Worm (Caenorhabditis elegans): ENCODE data around the gene C46C2.7.

DNA sequence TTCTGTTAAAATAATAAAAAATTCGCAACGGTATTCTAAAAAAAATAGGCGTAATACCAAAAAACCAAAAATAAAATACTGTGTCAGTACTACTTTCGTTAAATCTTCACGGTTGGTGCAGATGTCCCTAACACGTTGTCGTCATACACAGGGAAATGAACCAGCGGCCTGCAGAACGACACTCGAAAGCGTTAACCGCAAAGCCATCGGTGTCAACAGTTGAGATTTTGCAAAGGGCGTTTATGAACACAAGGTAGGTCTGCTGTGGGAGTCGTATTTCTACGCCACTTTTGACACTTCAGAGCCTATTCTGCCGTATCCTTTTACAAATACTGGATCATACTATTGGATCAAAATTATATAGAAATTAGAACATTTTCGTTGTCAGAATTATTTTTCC, 3.4 kb upstream of the C46C2.7 start:
- no peak for TF ChIP-seq ceh-16 (tag; optimal IDR thresholded peaks at IDR 0.05)
- no peak for TF ChIP-seq unc-62 (GFP tag; optimal IDR thresholded peaks at IDR 0.05)
- TF ChIP-seq elt-3 (tag; optimal IDR thresholded peaks at IDR 0.05) = no peak
- TF ChIP-seq tbx-2 (tag; optimal IDR thresholded peaks at IDR 0.05) = no peak
- no peak for TF ChIP-seq pqm-1 (tag; optimal IDR thresholded peaks at IDR 0.05)
- TF ChIP-seq unc-39 (tag; optimal IDR thresholded peaks at IDR 0.05) = no peak
- no peak for TF ChIP-seq snpc-4 (tag; optimal IDR thresholded peaks at IDR 0.05)
- TF ChIP-seq ztf-4 (tag; optimal IDR thresholded peaks at IDR 0.05) = no peak
- peak; percentile 30 for TF ChIP-seq lin-15B (tag; optimal IDR thresholded peaks at IDR 0.05)
- peak; percentile 78 for TF ChIP-seq pha-4 (tag; optimal IDR thresholded peaks at IDR 0.05)
- TF ChIP-seq R02D3.7 (tag; optimal IDR thresholded peaks at IDR 0.05) = no peak
- TF ChIP-seq elt-2 (tag; optimal IDR thresholded peaks at IDR 0.05) = no peak
- no peak for TF ChIP-seq zag-1 (tag; optimal IDR thresholded peaks at IDR 0.05)
